Fruit fly (Drosophila melanogaster) whole organism, pupa: ENCODE data around the gene CG15742.
A peak's percentile ranks its signal among the peaks of the same experiment; 100 is the strongest.

ENCODE experiments used
- CG10348 ChIP-seq: fragments of 200-800 bp; sonication (Bioruptor generic); IDR thresholded peaks from 2 replicates; pipeline ENCODE4 v1.3.6; 2022; ENCODE audit warnings: missing biosample characterization, missing genetic modification characterization
- CG12605 ChIP-seq: fragments of 200-800 bp; sonication (Bioruptor generic); IDR thresholded peaks from 2 replicates; pipeline ENCODE4 v1.3.6; 2022; ENCODE audit warnings: missing biosample characterization, missing genetic modification characterization
- CG13204 ChIP-seq: fragments of 200-800 bp; sonication (Bioruptor generic); optimal IDR thresholded peaks from 2 replicates; lab custom pipeline; 2018; ENCODE audit warnings: missing biosample characterization, mild to moderate bottlenecking, missing genetic modification characterization, moderate library complexity
- CG14655 ChIP-seq: fragments of 200-800 bp; sonication (Bioruptor generic); optimal IDR thresholded peaks from 3 replicates; lab custom pipeline; 2017; ENCODE audit warnings: mild to moderate bottlenecking, missing biosample characterization, missing genetic modification reagents, missing genetic modification characterization
- CG15710 ChIP-seq: fragments of 200-800 bp; sonication (Bioruptor generic); optimal IDR thresholded peaks from 2 replicates; lab custom pipeline; 2018; ENCODE audit warnings: missing biosample characterization, mild to moderate bottlenecking, missing genetic modification characterization, moderate library complexity
- CG17806 ChIP-seq: fragments of 200-800 bp; sonication (Bioruptor generic); optimal IDR thresholded peaks from 2 replicates; lab custom pipeline; 2018; ENCODE audit warnings: missing biosample characterization, mild to moderate bottlenecking, missing genetic modification characterization, moderate library complexity
- CG32121 ChIP-seq: fragments of 200-800 bp; sonication (Bioruptor generic); IDR thresholded peaks from 2 replicates; pipeline ENCODE4 v1.3.6; 2022; ENCODE audit warnings: missing biosample characterization, missing genetic modification characterization
- CG34367 ChIP-seq: fragments of 200-800 bp; sonication (Bioruptor generic); optimal IDR thresholded peaks from 2 replicates; lab custom pipeline; 2018; ENCODE audit warnings: missing biosample characterization, mild to moderate bottlenecking, missing genetic modification characterization
- CG4496 ChIP-seq: fragments of 200-800 bp; sonication (Bioruptor generic); IDR thresholded peaks from 3 replicates; pipeline ENCODE4 v1.3.6; 2022; ENCODE audit warnings: missing biosample characterization, missing genetic modification characterization
- CG8159 ChIP-seq: fragments of 200-800 bp; sonication (Bioruptor generic); optimal IDR thresholded peaks from 3 replicates; lab custom pipeline; 2018; ENCODE audit warnings: missing biosample characterization, mild to moderate bottlenecking, missing genetic modification characterization, moderate library complexity
- CG8301 ChIP-seq: fragments of 200-800 bp; sonication (Bioruptor generic); optimal IDR thresholded peaks from 2 replicates; lab custom pipeline; 2018; ENCODE audit warnings: missing biosample characterization, mild to moderate bottlenecking, missing genetic modification characterization
- CG9948 ChIP-seq: fragments of 200-800 bp; sonication (Bioruptor generic); optimal IDR thresholded peaks from 2 replicates; lab custom pipeline; 2018; ENCODE audit warnings: missing biosample characterization, mild to moderate bottlenecking, missing genetic modification characterization, moderate library complexity
- D1 ChIP-seq: fragments of 200-800 bp; sonication (Bioruptor generic); optimal IDR thresholded peaks from 2 replicates; lab custom pipeline; 2018; ENCODE audit warnings: missing biosample characterization, mild to moderate bottlenecking, missing genetic modification characterization, moderate library complexity
- EcR ChIP-seq: fragments of 200-800 bp; sonication (Bioruptor generic); optimal IDR thresholded peaks from 3 replicates; lab custom pipeline; 2019; ENCODE audit warnings: missing biosample characterization, missing genetic modification characterization, mild to moderate bottlenecking, moderate library complexity, missing genetic modification reagents
- Ets98B ChIP-seq: fragments of 200-800 bp; sonication (Bioruptor generic); IDR thresholded peaks from 2 replicates; pipeline ENCODE4 v1.3.6; 2022; ENCODE audit warnings: missing biosample characterization, missing genetic modification characterization
- Pif1A ChIP-seq: fragments of 200-800 bp; sonication (Bioruptor generic); optimal IDR thresholded peaks from 3 replicates; lab custom pipeline; 2016; ENCODE audit warnings: missing biosample characterization, missing genetic modification characterization
- Pif1B ChIP-seq: fragments of 200-800 bp; sonication (Bioruptor generic); optimal IDR thresholded peaks from 3 replicates; lab custom pipeline; 2016; ENCODE audit warnings: missing biosample characterization, missing genetic modification characterization
- Snoo ChIP-seq: fragments of 200-800 bp; sonication (Bioruptor generic); optimal IDR thresholded peaks from 3 replicates; lab custom pipeline; 2017; ENCODE audit warnings: missing biosample characterization, mild to moderate bottlenecking, missing genetic modification characterization, inconsistent platforms
- fd96Ca ChIP-seq: fragments of 200-800 bp; sonication (Bioruptor generic); IDR thresholded peaks from 3 replicates; pipeline ENCODE4 v1.3.6; 2022; ENCODE audit warnings: missing biosample characterization, missing genetic modification characterization
- gl ChIP-seq: fragments of 200-800 bp; sonication (Bioruptor generic); optimal IDR thresholded peaks from 2 replicates; lab custom pipeline; 2018; ENCODE audit warnings: missing biosample characterization, mild to moderate bottlenecking, missing genetic modification characterization
- rn ChIP-seq: fragments of 200-800 bp; sonication (Bioruptor generic); IDR thresholded peaks from 2 replicates; pipeline ENCODE4 v1.3.6; 2022; ENCODE audit warnings: missing biosample characterization, missing genetic modification characterization

The CG15742 gene

DNA sequence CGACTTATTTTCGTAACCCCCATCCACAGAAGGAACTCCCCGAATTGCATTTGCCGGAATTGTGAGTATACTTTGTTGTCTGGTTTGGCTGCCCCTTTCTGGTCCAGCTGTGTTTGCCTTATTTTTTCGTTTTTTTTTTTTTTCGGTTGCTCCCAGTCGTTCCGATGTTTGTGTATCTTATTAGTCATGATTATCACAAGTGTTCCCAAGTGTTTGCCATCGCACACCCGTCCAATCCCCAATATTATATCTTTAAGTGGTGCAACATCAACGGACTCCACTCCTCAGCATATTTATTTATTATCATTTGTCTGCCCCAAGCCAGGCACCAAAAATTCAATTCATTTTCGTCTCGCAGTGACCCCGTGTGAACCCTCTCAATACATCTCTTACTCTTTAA is 29.1 kb downstream of the CG15742 start:
- TF ChIP-seq CG4496 (GFP tag; lab: Robert Waterston, UW) (no peak), gl (tag; lab: Kevin White, UChicago) (no peak), CG10348 (GFP tag; lab: Robert Waterston, UW) (no peak), CG17806 (tag; lab: Kevin White, UChicago) (no peak), CG15710 (no peak), CG8301 (tag; lab: Kevin White, UChicago) (no peak), Snoo (no peak), CG32121 (GFP tag; lab: Robert Waterston, UW) (no peak), CG13204 (GFP tag; lab: Kevin White, UChicago) (no peak), Pif1B (GFP tag; lab: Kevin White, UChicago) (no peak), Pif1A (GFP tag; lab: Kevin White, UChicago) (no peak), EcR (GFP tag; lab: Kevin White, UChicago) (no peak), Ets98B (GFP tag; lab: Robert Waterston, UW) (no peak), CG12605 (GFP tag; lab: Robert Waterston, UW) (no peak), CG34367 (tag; lab: Kevin White, UChicago) (no peak), CG14655 (GFP tag; lab: Kevin White, UChicago) (no peak), CG9948 (tag; lab: Kevin White, UChicago) (no peak), fd96Ca (GFP tag; lab: Robert Waterston, UW) (no peak), CG8159 (tag; lab: Kevin White, UChicago) (no peak)

DNA sequence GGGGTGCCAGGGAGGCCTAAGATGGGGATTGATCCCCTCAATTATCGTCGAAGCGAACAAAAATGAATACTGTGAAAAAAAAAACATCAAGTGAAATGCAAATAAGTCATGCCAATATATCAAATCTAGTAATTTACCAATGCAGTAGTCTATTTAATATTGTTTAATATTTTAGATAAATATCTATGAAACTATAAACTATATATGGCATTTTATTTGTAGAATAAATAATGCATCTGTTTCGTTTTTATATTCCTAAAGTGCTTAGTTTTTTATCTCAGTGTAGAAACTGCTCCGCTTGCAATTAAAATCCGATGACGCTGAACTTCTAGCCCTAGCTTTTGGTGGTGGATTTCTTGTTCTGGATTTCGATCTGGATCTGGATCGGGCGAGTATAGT is 30.1 kb downstream of the CG15742 start:
- TF ChIP-seq CG12605 (GFP tag; lab: Robert Waterston, UW), result no peak
- no peak for TF ChIP-seq CG8159 (tag; lab: Kevin White, UChicago)
- TF ChIP-seq CG32121 (GFP tag; lab: Robert Waterston, UW), result no peak
- TF ChIP-seq CG13204 (GFP tag; lab: Kevin White, UChicago), result no peak
- no peak for TF ChIP-seq CG15710
- no peak for TF ChIP-seq fd96Ca (GFP tag; lab: Robert Waterston, UW)
- TF ChIP-seq D1 (tag; lab: Kevin White, UChicago), result no peak
- TF ChIP-seq CG17806 (tag; lab: Kevin White, UChicago), result no peak
- TF ChIP-seq CG8301 (tag; lab: Kevin White, UChicago), result no peak
- TF ChIP-seq CG4496 (GFP tag; lab: Robert Waterston, UW), result no peak
- no peak for TF ChIP-seq EcR (GFP tag; lab: Kevin White, UChicago)
- TF ChIP-seq Ets98B (GFP tag; lab: Robert Waterston, UW), result no peak
- no peak for TF ChIP-seq rn (GFP tag; lab: Robert Waterston, UW)
- TF ChIP-seq Snoo, result no peak
- no peak for TF ChIP-seq Pif1B (GFP tag; lab: Kevin White, UChicago)
- TF ChIP-seq gl (tag; lab: Kevin White, UChicago), result no peak
- TF ChIP-seq Pif1A (GFP tag; lab: Kevin White, UChicago), result no peak
- no peak for TF ChIP-seq CG14655 (GFP tag; lab: Kevin White, UChicago)
- no peak for TF ChIP-seq CG10348 (GFP tag; lab: Robert Waterston, UW)
- no peak for TF ChIP-seq CG9948 (tag; lab: Kevin White, UChicago)

DNA sequence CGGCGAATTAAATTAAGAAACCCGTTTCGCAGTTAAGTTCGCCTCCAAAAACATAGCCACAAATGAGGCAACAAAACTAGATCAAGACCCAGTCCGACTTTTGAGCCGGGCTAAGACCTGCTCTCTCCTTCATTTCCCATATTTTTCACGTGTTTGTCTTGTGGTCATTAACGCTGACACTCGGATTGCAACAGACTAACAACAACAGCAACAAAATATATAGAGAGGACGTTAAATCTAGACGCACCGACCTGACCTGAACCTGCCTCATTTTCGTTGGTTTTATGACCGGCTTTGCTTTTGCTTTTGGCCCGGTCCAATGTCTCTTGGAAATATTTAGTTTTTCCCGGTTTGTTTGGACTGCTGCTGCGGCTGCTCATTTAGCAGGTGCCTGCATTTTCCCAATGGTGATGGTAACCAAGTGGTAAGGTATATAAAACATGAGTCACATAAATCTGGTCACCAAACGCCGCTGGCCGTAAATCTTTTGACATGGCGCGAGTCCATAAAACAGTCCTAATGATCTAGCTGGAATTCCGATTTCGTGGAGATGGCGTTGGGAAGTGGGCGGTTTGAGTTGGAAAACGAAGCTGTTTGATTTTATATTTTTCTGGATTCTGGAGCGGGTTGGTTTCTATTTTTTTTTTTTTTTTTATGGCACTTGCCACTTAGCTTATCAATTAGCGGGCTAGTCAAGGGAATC is 30.6 kb downstream of the CG15742 start:
- TF ChIP-seq D1 (tag; lab: Kevin White, UChicago) (no peak), Pif1A (GFP tag; lab: Kevin White, UChicago) (no peak), CG15710 (no peak), CG4496 (GFP tag; lab: Robert Waterston, UW) (no peak), CG9948 (tag; lab: Kevin White, UChicago) (no peak), CG10348 (GFP tag; lab: Robert Waterston, UW) (no peak), CG34367 (tag; lab: Kevin White, UChicago) (no peak), gl (tag; lab: Kevin White, UChicago) (no peak), CG17806 (tag; lab: Kevin White, UChicago) (no peak), CG8301 (tag; lab: Kevin White, UChicago) (no peak), CG8159 (tag; lab: Kevin White, UChicago) (no peak)

DNA sequence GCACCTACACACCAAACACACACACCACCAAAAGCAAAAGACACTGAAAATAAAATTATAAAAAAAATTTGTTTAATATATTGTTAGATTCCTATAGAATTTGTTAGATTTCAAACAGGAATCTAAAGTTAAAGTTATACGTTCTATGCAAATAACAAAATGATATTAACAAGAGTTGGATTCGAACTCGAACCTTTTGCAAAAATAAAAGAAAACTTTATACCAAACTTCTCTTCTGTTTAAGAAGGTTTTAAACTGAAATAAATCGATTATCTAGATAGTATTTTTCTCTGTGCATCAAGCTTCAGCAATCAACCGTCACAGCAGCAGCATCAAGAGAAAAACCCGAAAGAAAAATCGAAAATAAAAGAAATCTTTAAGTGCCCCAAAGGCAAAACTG is 31.8 kb downstream of the CG15742 start:
- TF ChIP-seq CG12605 (GFP tag; lab: Robert Waterston, UW) (no peak), CG32121 (GFP tag; lab: Robert Waterston, UW) (no peak), EcR (GFP tag; lab: Kevin White, UChicago) (no peak), fd96Ca (GFP tag; lab: Robert Waterston, UW) (no peak), D1 (tag; lab: Kevin White, UChicago) (peak; percentile 5), CG15710 (peak; percentile 64), CG8301 (tag; lab: Kevin White, UChicago) (peak; percentile 58), CG4496 (GFP tag; lab: Robert Waterston, UW) (no peak), rn (GFP tag; lab: Robert Waterston, UW) (no peak), Pif1B (GFP tag; lab: Kevin White, UChicago) (peak; percentile 12), CG17806 (tag; lab: Kevin White, UChicago) (peak; percentile 62), Pif1A (GFP tag; lab: Kevin White, UChicago) (peak; percentile 44), CG10348 (GFP tag; lab: Robert Waterston, UW) (no peak), Ets98B (GFP tag; lab: Robert Waterston, UW) (no peak), CG13204 (GFP tag; lab: Kevin White, UChicago) (no peak), CG9948 (tag; lab: Kevin White, UChicago) (peak; percentile 59), CG14655 (GFP tag; lab: Kevin White, UChicago) (peak; percentile 72), CG8159 (tag; lab: Kevin White, UChicago) (peak; percentile 73), CG34367 (tag; lab: Kevin White, UChicago) (peak; percentile 41), Snoo (peak; percentile 11), gl (tag; lab: Kevin White, UChicago) (no peak)
